Worm (Caenorhabditis elegans) whole organism, L4/young adult: ENCODE measurements around the gene K10B4.3.

Source experiments
- W03F9.2 ChIP-seq: fragments of 150-350 bp; optimal IDR thresholded peaks from 2 replicates; lab custom pipeline; 2014; ENCODE audit warnings: missing biosample characterization, missing genetic modification characterization
- dao-5 ChIP-seq: sonication (generic microtip); optimal IDR thresholded peaks from 2 replicates; lab custom pipeline; 2016; ENCODE audit warnings: missing genotype, missing genetic modification characterization, moderate library complexity, missing compliant biosample characterization
- him-1 ChIP-seq: sonication (generic microtip); optimal IDR thresholded peaks from 2 replicates; lab custom pipeline; 2016; ENCODE audit warnings: missing genotype, missing genetic modification reagents, missing genetic modification characterization, missing compliant biosample characterization

ce11 chrII:121121-121520, at the start of gene K10B4.3:
- TF ChIP-seq him-1 (tag; lab: Kevin White, UChicago) = no peak
- no peak for TF ChIP-seq W03F9.2
- TF ChIP-seq dao-5 (tag; lab: Kevin White, UChicago) = no peak
